Worm (Caenorhabditis elegans): ENCODE results near the gene erfa-3.

ce11 chrV:11078874-11079273 lies 34.0 kb downstream of the erfa-3 start:
- TF ChIP-seq elt-3 (tag; optimal IDR thresholded peaks at IDR 0.05): no peak
- no peak for TF ChIP-seq pax-3 (tag; optimal IDR thresholded peaks at IDR 0.05)
- TF ChIP-seq elt-2 (tag; optimal IDR thresholded peaks at IDR 0.05): no peak
- no peak for TF ChIP-seq blmp-1 (tag; optimal IDR thresholded peaks at IDR 0.05)
- no peak for TF ChIP-seq egl-13 (tag; optimal IDR thresholded peaks at IDR 0.05)
- TF ChIP-seq lin-35 (GFP tag; optimal IDR thresholded peaks at IDR 0.05): no peak
- TF ChIP-seq skn-1 (tag; optimal IDR thresholded peaks at IDR 0.05): no peak
- TF ChIP-seq nhr-237 (tag; optimal IDR thresholded peaks at IDR 0.05): no peak
